Fruit fly (Drosophila melanogaster) whole organism, pupa: ENCODE results near the gene alpha-Man-Ia.
A peak's percentile ranks its signal among the peaks of the same experiment; 100 is the strongest.

Experiments
- CG10348 ChIP-seq: fragments of 200-800 bp; sonication (Bioruptor generic); IDR thresholded peaks from 2 replicates; pipeline ENCODE4 v1.3.6; 2022; ENCODE audit warnings: missing biosample characterization, missing genetic modification characterization
- CG12605 ChIP-seq: fragments of 200-800 bp; sonication (Bioruptor generic); IDR thresholded peaks from 2 replicates; pipeline ENCODE4 v1.3.6; 2022; ENCODE audit warnings: missing biosample characterization, missing genetic modification characterization
- CG13204 ChIP-seq: fragments of 200-800 bp; sonication (Bioruptor generic); optimal IDR thresholded peaks from 2 replicates; lab custom pipeline; 2018; ENCODE audit warnings: missing biosample characterization, mild to moderate bottlenecking, missing genetic modification characterization, moderate library complexity
- CG14655 ChIP-seq: fragments of 200-800 bp; sonication (Bioruptor generic); optimal IDR thresholded peaks from 3 replicates; lab custom pipeline; 2017; ENCODE audit warnings: mild to moderate bottlenecking, missing biosample characterization, missing genetic modification reagents, missing genetic modification characterization
- CG15710 ChIP-seq: fragments of 200-800 bp; sonication (Bioruptor generic); optimal IDR thresholded peaks from 2 replicates; lab custom pipeline; 2018; ENCODE audit warnings: missing biosample characterization, mild to moderate bottlenecking, missing genetic modification characterization, moderate library complexity
- CG17806 ChIP-seq: fragments of 200-800 bp; sonication (Bioruptor generic); optimal IDR thresholded peaks from 2 replicates; lab custom pipeline; 2018; ENCODE audit warnings: missing biosample characterization, mild to moderate bottlenecking, missing genetic modification characterization, moderate library complexity
- CG32121 ChIP-seq: fragments of 200-800 bp; sonication (Bioruptor generic); IDR thresholded peaks from 2 replicates; pipeline ENCODE4 v1.3.6; 2022; ENCODE audit warnings: missing biosample characterization, missing genetic modification characterization
- CG34367 ChIP-seq: fragments of 200-800 bp; sonication (Bioruptor generic); optimal IDR thresholded peaks from 2 replicates; lab custom pipeline; 2018; ENCODE audit warnings: missing biosample characterization, mild to moderate bottlenecking, missing genetic modification characterization
- CG4496 ChIP-seq: fragments of 200-800 bp; sonication (Bioruptor generic); IDR thresholded peaks from 3 replicates; pipeline ENCODE4 v1.3.6; 2022; ENCODE audit warnings: missing biosample characterization, missing genetic modification characterization
- CG8159 ChIP-seq: fragments of 200-800 bp; sonication (Bioruptor generic); optimal IDR thresholded peaks from 3 replicates; lab custom pipeline; 2018; ENCODE audit warnings: missing biosample characterization, mild to moderate bottlenecking, missing genetic modification characterization, moderate library complexity
- CG8301 ChIP-seq: fragments of 200-800 bp; sonication (Bioruptor generic); optimal IDR thresholded peaks from 2 replicates; lab custom pipeline; 2018; ENCODE audit warnings: missing biosample characterization, mild to moderate bottlenecking, missing genetic modification characterization
- CG9948 ChIP-seq: fragments of 200-800 bp; sonication (Bioruptor generic); optimal IDR thresholded peaks from 2 replicates; lab custom pipeline; 2018; ENCODE audit warnings: missing biosample characterization, mild to moderate bottlenecking, missing genetic modification characterization, moderate library complexity
- D1 ChIP-seq: fragments of 200-800 bp; sonication (Bioruptor generic); optimal IDR thresholded peaks from 2 replicates; lab custom pipeline; 2018; ENCODE audit warnings: missing biosample characterization, mild to moderate bottlenecking, missing genetic modification characterization, moderate library complexity
- EcR ChIP-seq: fragments of 200-800 bp; sonication (Bioruptor generic); optimal IDR thresholded peaks from 3 replicates; lab custom pipeline; 2019; ENCODE audit warnings: missing biosample characterization, missing genetic modification characterization, mild to moderate bottlenecking, moderate library complexity, missing genetic modification reagents
- Ets98B ChIP-seq: fragments of 200-800 bp; sonication (Bioruptor generic); IDR thresholded peaks from 2 replicates; pipeline ENCODE4 v1.3.6; 2022; ENCODE audit warnings: missing biosample characterization, missing genetic modification characterization
- Pif1A ChIP-seq: fragments of 200-800 bp; sonication (Bioruptor generic); optimal IDR thresholded peaks from 3 replicates; lab custom pipeline; 2016; ENCODE audit warnings: missing biosample characterization, missing genetic modification characterization
- Pif1B ChIP-seq: fragments of 200-800 bp; sonication (Bioruptor generic); optimal IDR thresholded peaks from 3 replicates; lab custom pipeline; 2016; ENCODE audit warnings: missing biosample characterization, missing genetic modification characterization
- Snoo ChIP-seq: fragments of 200-800 bp; sonication (Bioruptor generic); optimal IDR thresholded peaks from 3 replicates; lab custom pipeline; 2017; ENCODE audit warnings: missing biosample characterization, mild to moderate bottlenecking, missing genetic modification characterization, inconsistent platforms
- fd96Ca ChIP-seq: fragments of 200-800 bp; sonication (Bioruptor generic); IDR thresholded peaks from 3 replicates; pipeline ENCODE4 v1.3.6; 2022; ENCODE audit warnings: missing biosample characterization, missing genetic modification characterization
- gl ChIP-seq: fragments of 200-800 bp; sonication (Bioruptor generic); optimal IDR thresholded peaks from 2 replicates; lab custom pipeline; 2018; ENCODE audit warnings: missing biosample characterization, mild to moderate bottlenecking, missing genetic modification characterization
- rn ChIP-seq: fragments of 200-800 bp; sonication (Bioruptor generic); IDR thresholded peaks from 2 replicates; pipeline ENCODE4 v1.3.6; 2022; ENCODE audit warnings: missing biosample characterization, missing genetic modification characterization

The alpha-Man-Ia gene

DNA sequence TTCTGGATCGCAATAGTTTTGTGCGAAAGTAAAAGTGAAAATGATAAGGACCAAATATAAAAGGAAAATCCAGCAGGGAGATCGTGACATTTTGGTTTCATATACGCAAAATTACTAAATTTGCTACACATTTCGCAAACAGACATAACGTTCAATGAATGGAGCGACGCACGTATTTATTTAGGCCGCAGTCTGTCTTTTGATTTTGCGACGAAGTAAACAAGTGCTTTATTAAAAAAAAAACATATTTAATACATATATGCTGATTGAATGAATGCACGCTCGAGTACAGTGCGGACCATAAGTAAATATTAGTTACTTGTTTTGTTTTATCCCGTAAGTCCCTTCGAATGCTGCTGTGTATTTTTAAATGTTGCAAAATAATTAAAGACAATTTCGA, 41.6 kb upstream of the alpha-Man-Ia start, which contains the start of gene CG32679:
CG32679 (minus strand) TSS at position 101 of the 400 bp plus-strand sequence.
- TF ChIP-seq Ets98B (GFP tag; lab: Robert Waterston, UW) (no peak), rn (no peak), CG9948 (tag; lab: Kevin White, UChicago) (no peak), CG32121 (no peak), CG4496 (GFP tag; lab: Robert Waterston, UW) (no peak), CG10348 (no peak), CG34367 (tag; lab: Kevin White, UChicago) (no peak), EcR (no peak), Pif1A (GFP tag; lab: Kevin White, UChicago) (no peak), D1 (no peak), gl (no peak), CG17806 (tag; lab: Kevin White, UChicago) (no peak), CG12605 (GFP tag; lab: Robert Waterston, UW) (no peak), CG8301 (no peak), fd96Ca (GFP tag; lab: Robert Waterston, UW) (no peak), CG8159 (tag; lab: Kevin White, UChicago) (no peak), CG15710 (tag; lab: Kevin White, UChicago) (no peak)
- TF ChIP-seq, all 21 proteins: peak for 0

dm6 chrX:10365748-10366415, 40.1 kb upstream of the alpha-Man-Ia start:
- TF ChIP-seq CG34367 (tag; lab: Kevin White, UChicago) (no peak), CG12605 (GFP tag; lab: Robert Waterston, UW) (peak; percentile 25; the same call in 1 of the 2 replicates), Snoo (tag; lab: Kevin White, UChicago) (peak; percentile 5), Pif1A (GFP tag; lab: Kevin White, UChicago) (no peak), CG14655 (GFP tag; lab: Kevin White, UChicago) (no peak), CG32121 (no peak), D1 (no peak), gl (no peak), fd96Ca (GFP tag; lab: Robert Waterston, UW) (peak; percentile 26; the same call in 1 of the 3 replicates), rn (no peak), CG10348 (no peak), CG13204 (GFP tag; lab: Kevin White, UChicago) (no peak), CG9948 (tag; lab: Kevin White, UChicago) (no peak), Ets98B (GFP tag; lab: Robert Waterston, UW) (no peak), CG17806 (tag; lab: Kevin White, UChicago) (no peak), CG8159 (tag; lab: Kevin White, UChicago) (peak; percentile 8), EcR (peak; percentile 58), CG8301 (no peak), Pif1B (GFP tag; lab: Kevin White, UChicago) (no peak), CG4496 (GFP tag; lab: Robert Waterston, UW) (0 out of 3 replicates have a peak, but pooled peaks have one; percentile 50), CG15710 (tag; lab: Kevin White, UChicago) (no peak)

- TF ChIP-seq CG8159 (tag; lab: Kevin White, UChicago) (peak; percentile 15), fd96Ca (GFP tag; lab: Robert Waterston, UW) (0 out of 3 replicates have a peak, but pooled peaks have one; percentile 29), CG15710 (tag; lab: Kevin White, UChicago) (no peak), Pif1A (GFP tag; lab: Kevin White, UChicago) (peak; percentile 24), EcR (no peak)
- TF ChIP-seq, all 21 proteins: peak for 3
Observed at dm6 chrX:10364556-10365227, 38.9 kb upstream of the alpha-Man-Ia start.

DNA sequence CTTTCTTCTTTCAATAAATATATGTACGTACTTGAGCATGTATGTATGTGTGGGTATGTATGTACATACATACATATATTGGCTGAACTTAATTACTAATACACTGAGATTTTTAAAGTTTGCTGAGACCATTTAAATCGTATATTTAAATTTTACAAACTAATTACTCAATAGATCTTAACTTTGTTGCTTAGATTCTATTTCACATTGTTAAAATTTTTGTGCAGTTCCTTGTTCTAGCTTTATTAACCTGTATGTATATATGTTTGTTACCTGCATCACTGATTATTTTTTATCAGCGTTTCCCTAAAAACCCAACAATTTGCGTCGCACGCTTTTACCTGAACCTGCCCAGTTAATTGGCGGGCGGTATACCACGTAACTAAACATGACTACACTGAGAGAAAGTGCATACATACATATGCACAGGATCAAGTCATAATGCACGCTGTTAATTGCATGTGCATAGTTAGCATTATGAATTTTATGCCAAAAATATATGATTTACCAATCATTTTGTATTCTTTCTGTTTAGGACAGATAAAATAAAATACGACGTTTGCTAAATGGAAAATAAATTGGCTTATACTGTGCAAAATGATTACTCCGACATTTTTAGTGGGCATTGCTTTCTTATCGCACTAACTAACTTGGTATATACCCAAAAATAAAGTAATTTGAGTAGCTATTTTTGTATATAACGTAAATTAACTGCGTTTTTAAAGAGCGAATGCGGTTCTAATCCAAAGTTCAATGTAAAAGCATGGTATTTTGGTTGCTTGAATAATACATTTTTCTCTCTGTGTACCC, 37.0 kb upstream of the alpha-Man-Ia start:
- TF ChIP-seq Snoo (tag; lab: Kevin White, UChicago) = peak; percentile 19
- TF ChIP-seq Pif1A (GFP tag; lab: Kevin White, UChicago) = no peak
- TF ChIP-seq CG32121 = no peak
- no peak for TF ChIP-seq gl
- TF ChIP-seq rn = no peak
- TF ChIP-seq CG8159 (tag; lab: Kevin White, UChicago) = peak; percentile 13
- no peak for TF ChIP-seq fd96Ca (GFP tag; lab: Robert Waterston, UW)
- peak; percentile 7 for TF ChIP-seq CG14655 (GFP tag; lab: Kevin White, UChicago)

DNA sequence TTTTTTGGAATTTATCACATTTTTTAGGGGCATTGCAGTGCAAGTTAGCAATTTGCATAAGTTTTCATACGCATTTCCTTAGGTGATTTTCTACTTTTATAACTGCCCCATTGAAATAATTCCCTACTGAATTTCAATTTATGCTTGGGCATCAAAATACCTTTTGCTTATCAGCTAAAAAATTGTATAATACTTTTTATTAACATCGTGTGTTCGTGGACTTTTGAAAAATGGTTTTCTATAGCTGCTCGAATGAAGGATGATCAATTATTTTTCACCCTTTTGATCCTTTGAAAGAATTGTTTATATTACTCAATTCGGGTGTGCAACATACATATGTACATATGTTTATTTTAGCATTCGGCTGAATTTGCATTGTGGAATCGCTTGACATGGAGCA, 36.4 kb upstream of the alpha-Man-Ia start:
- TF ChIP-seq CG34367 (tag; lab: Kevin White, UChicago) (no peak), CG9948 (tag; lab: Kevin White, UChicago) (no peak), CG4496 (GFP tag; lab: Robert Waterston, UW) (no peak), CG14655 (GFP tag; lab: Kevin White, UChicago) (no peak), rn (no peak)
